Worm (Caenorhabditis elegans): ENCODE measurements around the gene F25G6.8.

Gene F25G6.8

ce11 chrV:8569841-8570361 is 4.9 kb upstream of the F25G6.8 start, which contains the start of the genes F25G6.9 and symk-1 (continued):
- TF ChIP-seq dsc-1 (tag; optimal IDR thresholded peaks at IDR 0.05) = peak; percentile 82
- TF ChIP-seq aha-1 (tag; optimal IDR thresholded peaks at IDR 0.05) = no peak
- no peak for TF ChIP-seq ama-1 (optimal IDR thresholded peaks at IDR 0.05)
- TF ChIP-seq zag-1 (tag; optimal IDR thresholded peaks at IDR 0.05) = no peak
- no peak for TF ChIP-seq C04F5.9 (tag; optimal IDR thresholded peaks at IDR 0.05)
- no peak for TF ChIP-seq Y116A8C.19 (tag; optimal IDR thresholded peaks at IDR 0.05; ENCODE audit: borderline replicate concordance)
- TF ChIP-seq lin-14 (GFP tag; optimal IDR thresholded peaks at IDR 0.05) = peak; percentile 72
- TF ChIP-seq mdl-1 (tag; optimal IDR thresholded peaks at IDR 0.05) = peak in 1 of 2 experiments; percentile 37
- peak in 1 of 2 experiments; percentile 41 for TF ChIP-seq ztf-11 (tag; optimal IDR thresholded peaks at IDR 0.05)
- peak; percentile 87 for TF ChIP-seq mep-1 (tag; optimal IDR thresholded peaks at IDR 0.05)
- peak; percentile 12 for TF ChIP-seq ztf-4 (tag; optimal IDR thresholded peaks at IDR 0.05)
- TF ChIP-seq nhr-11 (tag; optimal IDR thresholded peaks at IDR 0.05) = peak; percentile 20
- peak; percentile 29 for TF ChIP-seq egl-13 (tag; optimal IDR thresholded peaks at IDR 0.05)
- peak; percentile 76 for TF ChIP-seq lin-39 (tag; optimal IDR thresholded peaks at IDR 0.05)
- peak; percentile 61 to 75 (median 71) for TF ChIP-seq dpl-1 (GFP tag; optimal IDR thresholded peaks at IDR 0.05)
- TF ChIP-seq nhr-71 (tag; optimal IDR thresholded peaks at IDR 0.05) = peak; percentile 86
- peak; percentile 37 for TF ChIP-seq ceh-8 (GFP tag; optimal IDR thresholded peaks at IDR 0.05)
- TF ChIP-seq unc-62 (GFP tag; optimal IDR thresholded peaks at IDR 0.05) = no peak
- no peak for TF ChIP-seq ceh-90 (tag; optimal IDR thresholded peaks at IDR 0.05)
- TF ChIP-seq sox-4 (tag; optimal IDR thresholded peaks at IDR 0.05) = peak; percentile 57
- TF ChIP-seq irx-1 (tag; optimal IDR thresholded peaks at IDR 0.05) = peak; percentile 80
- no peak for TF ChIP-seq C34B4.2 (tag; optimal IDR thresholded peaks at IDR 0.05)
- peak; percentile 60 for TF ChIP-seq unc-86 (tag; optimal IDR thresholded peaks at IDR 0.05)
- TF ChIP-seq ceh-63 (GFP tag; optimal IDR thresholded peaks at IDR 0.05) = no peak
- TF ChIP-seq lsy-2 (tag; optimal IDR thresholded peaks at IDR 0.05) = peak; percentile 72 to 82
- TF ChIP-seq snu-23 (GFP tag; optimal IDR thresholded peaks at IDR 0.05) = peak; percentile 81
- peak; percentile 79 for TF ChIP-seq nhr-90 (tag; optimal IDR thresholded peaks at IDR 0.05; ENCODE audit: poor library complexity)
- TF ChIP-seq isw-1 (GFP tag; IDR thresholded peaks at IDR 0.05) = peak; percentile 66
- TF ChIP-seq jun-1 (tag; optimal IDR thresholded peaks at IDR 0.05) = no peak
- TF ChIP-seq elt-3 (tag; optimal IDR thresholded peaks at IDR 0.05) = peak in 2 of 6 experiments; percentile 13 to 17
- TF ChIP-seq unc-98 (GFP tag; IDR thresholded peaks at IDR 0.05) = no peak
- peak; percentile 77 for TF ChIP-seq nhr-20 (tag; optimal IDR thresholded peaks at IDR 0.05)
- no peak for TF ChIP-seq pax-3 (tag; optimal IDR thresholded peaks at IDR 0.05)
- peak; percentile 16 for TF ChIP-seq lin-15B (tag; optimal IDR thresholded peaks at IDR 0.05)
- peak; percentile 89 for TF ChIP-seq nhr-47 (tag; optimal IDR thresholded peaks at IDR 0.05)
- peak; percentile 47 for TF ChIP-seq lir-3 (tag; optimal IDR thresholded peaks at IDR 0.05; ENCODE audit: poor library complexity)
- peak; percentile 7 for TF ChIP-seq fos-1 (tag; optimal IDR thresholded peaks at IDR 0.05)
- peak; percentile 44 for TF ChIP-seq zip-4 (GFP tag; optimal IDR thresholded peaks at IDR 0.05)
- peak; percentile 44 for TF ChIP-seq grh-1 (GFP tag; IDR thresholded peaks at IDR 0.05)
- no peak for TF ChIP-seq tlp-1 (tag; optimal IDR thresholded peaks at IDR 0.05)
- TF ChIP-seq swsn-7 (tag; optimal IDR thresholded peaks at IDR 0.05) = peak; percentile 82
- peak; percentile 12 for TF ChIP-seq unc-130 (tag; optimal IDR thresholded peaks at IDR 0.05)
- TF ChIP-seq egl-27 (tag; optimal IDR thresholded peaks at IDR 0.05) = no peak
- TF ChIP-seq lin-35 (GFP tag; optimal IDR thresholded peaks at IDR 0.05) = peak; percentile 70 to 73
- TF ChIP-seq fkh-8 (tag; optimal IDR thresholded peaks at IDR 0.05) = peak; percentile 9

All from whole organism, L1 larva.